Worm (Caenorhabditis elegans): ENCODE data around the gene tag-340.

DNA sequence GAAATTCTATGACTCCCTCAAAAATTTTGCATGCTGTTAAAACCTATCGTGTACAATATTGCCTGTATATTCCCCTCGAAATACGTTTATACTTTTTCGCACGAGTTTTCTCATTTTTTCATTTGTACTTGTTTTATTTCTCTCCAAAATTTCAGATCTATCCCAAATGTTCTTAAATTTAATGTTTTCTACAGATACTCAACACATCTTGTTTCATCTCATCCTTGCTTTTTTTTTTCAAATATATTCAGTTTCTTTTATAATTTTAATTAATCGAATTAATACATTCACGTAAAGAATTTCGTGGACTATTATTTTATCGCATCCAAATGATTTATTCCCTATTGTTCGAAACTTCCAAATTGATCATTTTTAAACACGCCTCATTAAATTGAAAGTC lies 45.4 kb upstream of the tag-340 start, which contains the start of gene C35D10.8:
- TF ChIP-seq med-1 (GFP tag; optimal IDR thresholded peaks at IDR 0.05; ENCODE audit: insufficient read depth) (no peak), ztf-29 (GFP tag; IDR thresholded peaks at IDR 0.05) (no peak), klf-2 (GFP tag; conservative IDR thresholded peaks at IDR 0.05) (no peak)

All from whole organism, midembryonic.